Worm (Caenorhabditis elegans) whole organism, mixed stage, embryonic: Measurements from ENCODE around the gene cwp-4.

Experiments
- M03D4.4 ChIP-seq: sonication (generic microtip); optimal IDR thresholded peaks from 2 replicates; lab custom pipeline; 2017; ENCODE audit warnings: mild to moderate bottlenecking, missing genetic modification characterization, missing compliant biosample characterization
- blmp-1 ChIP-seq: fragments of 150-350 bp; optimal IDR thresholded peaks from 2 replicates; lab custom pipeline; 2014; ENCODE audit warnings: missing biosample characterization, missing genetic modification characterization
- ceh-39 ChIP-seq: fragments of 150-350 bp; optimal IDR thresholded peaks from 2 replicates; lab custom pipeline; 2014; ENCODE audit warnings: missing biosample characterization, missing genetic modification characterization
- ces-1 ChIP-seq: fragments of 150-350 bp; optimal IDR thresholded peaks from 2 replicates; lab custom pipeline; 2014; ENCODE audit warnings: missing biosample characterization, missing genetic modification reagents, missing genetic modification characterization
- cnd-1 ChIP-seq: fragments of 200-800 bp; sonication (Bioruptor generic); optimal IDR thresholded peaks from 2 replicates; lab custom pipeline; 2018; ENCODE audit warnings: mild to moderate bottlenecking, missing genetic modification characterization, missing compliant biosample characterization
- elt-3 ChIP-seq: fragments of 150-350 bp; optimal IDR thresholded peaks from 2 replicates; lab custom pipeline; 2014; ENCODE audit warnings: missing biosample characterization, missing genetic modification characterization
- lin-13 ChIP-seq: fragments of 150-350 bp; optimal IDR thresholded peaks from 2 replicates; lab custom pipeline; 2014; ENCODE audit warnings: missing biosample characterization, missing genetic modification characterization
- mep-1 ChIP-seq: fragments of 150-350 bp; optimal IDR thresholded peaks from 2 replicates; lab custom pipeline; 2017; ENCODE audit warnings: missing biosample characterization, missing genetic modification reagents, missing genetic modification characterization, inconsistent platforms
- nhr-76 ChIP-seq: sonication (generic microtip); optimal IDR thresholded peaks from 2 replicates; lab custom pipeline; 2017; ENCODE audit warnings: missing biosample characterization, missing genetic modification characterization
- pha-4 ChIP-seq: fragments of 150-350 bp; optimal IDR thresholded peaks from 2 replicates; lab custom pipeline; 2018; ENCODE audit warnings: missing biosample characterization, missing genetic modification reagents, missing genetic modification characterization
- snpc-4 ChIP-seq: fragments of 150-350 bp; optimal IDR thresholded peaks from 2 replicates; lab custom pipeline; 2014; ENCODE audit warnings: missing biosample characterization, missing genetic modification characterization
- unc-62 ChIP-seq: fragments of 150-350 bp; optimal IDR thresholded peaks from 2 replicates; lab custom pipeline; 2014; ENCODE audit warnings: missing biosample characterization, missing genetic modification reagents, missing genetic modification characterization
- ztf-11 ChIP-seq: fragments of 150-350 bp; optimal IDR thresholded peaks from 2 replicates; lab custom pipeline; 2014; ENCODE audit warnings: missing biosample characterization, missing genetic modification characterization

ce11 chrV:5033099-5033498, 20.3 kb upstream of the cwp-4 start, which contains the start of gene K11D12.13:
- TF ChIP-seq nhr-76 (tag; lab: Kevin White, UChicago) = no peak
- no peak for TF ChIP-seq mep-1 (tag; lab: Kevin White, UChicago)
- TF ChIP-seq ceh-39 = no peak
- TF ChIP-seq ztf-11 (tag; lab: Kevin White, UChicago) = no peak
- TF ChIP-seq unc-62 (GFP tag; lab: Kevin White, UChicago) = no peak
- no peak for TF ChIP-seq blmp-1
- no peak for TF ChIP-seq cnd-1 (tag; lab: Kevin White, UChicago)
- TF ChIP-seq elt-3 (tag; lab: Kevin White, UChicago) = no peak
- no peak for TF ChIP-seq pha-4 (tag; lab: Kevin White, UChicago)
- no peak for TF ChIP-seq M03D4.4 (tag; lab: Kevin White, UChicago)
- TF ChIP-seq lin-13 (tag; lab: Kevin White, UChicago) = no peak
- no peak for TF ChIP-seq ces-1
- TF ChIP-seq snpc-4 = no peak
